Fruit fly (Drosophila melanogaster): ENCODE data around the gene Poxm.
A peak's percentile ranks its signal among the peaks of the same experiment; 100 is the strongest.

Poxm gene

DNA sequence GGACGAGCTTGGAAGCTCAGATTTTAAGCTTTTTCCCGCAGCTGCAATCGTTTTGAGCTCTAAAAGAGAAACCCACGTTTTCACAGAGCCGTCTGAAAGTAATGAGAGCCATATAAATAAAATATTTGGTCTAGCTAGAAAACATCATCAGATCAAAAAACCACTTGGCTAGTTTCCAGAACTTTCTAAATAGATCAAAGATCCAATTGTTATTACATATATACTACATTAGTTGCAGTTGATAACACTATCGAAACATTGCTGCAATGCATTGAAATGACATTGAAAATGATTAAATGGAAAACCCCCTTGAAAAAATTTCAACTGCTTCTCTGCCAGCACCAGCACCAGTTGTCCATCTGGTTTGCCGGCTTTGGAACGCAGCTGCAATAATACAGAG, 21.4 kb upstream of the Poxm start:
- TF ChIP-seq OdsH (GFP tag; optimal IDR thresholded peaks at IDR 0.05) = no peak
- TF ChIP-seq lola (GFP tag; optimal IDR thresholded peaks at IDR 0.05) = no peak
- peak; percentile 9 for TF ChIP-seq br (GFP tag; optimal IDR thresholded peaks at IDR 0.05)
- no peak for TF ChIP-seq GATAd (GFP tag; optimal IDR thresholded peaks at IDR 0.05)
- TF ChIP-seq CrebA (GFP tag; optimal IDR thresholded peaks at IDR 0.05; ENCODE audit: borderline replicate concordance) = no peak
- TF ChIP-seq ey (GFP tag; optimal IDR thresholded peaks at IDR 0.05) = peak; percentile 24
- TF ChIP-seq h (GFP tag; optimal IDR thresholded peaks at IDR 0.05) = peak; percentile 10
- no peak for TF ChIP-seq brk (GFP tag; optimal IDR thresholded peaks at IDR 0.05)
- no peak for TF ChIP-seq psq (GFP tag; optimal IDR thresholded peaks at IDR 0.05)
- no peak for TF ChIP-seq dl (GFP tag; optimal IDR thresholded peaks at IDR 0.05; ENCODE audit: insufficient read depth in 1 of 2, partially characterized antibody in 2 of 2)
- no peak for TF ChIP-seq dmrt93B (GFP tag; optimal IDR thresholded peaks at IDR 0.05)
- no peak for TF ChIP-seq Myc (optimal IDR thresholded peaks at IDR 0.05)
- TF ChIP-seq HLH106 (tag; optimal IDR thresholded peaks at IDR 0.05) = peak; percentile 43

DNA sequence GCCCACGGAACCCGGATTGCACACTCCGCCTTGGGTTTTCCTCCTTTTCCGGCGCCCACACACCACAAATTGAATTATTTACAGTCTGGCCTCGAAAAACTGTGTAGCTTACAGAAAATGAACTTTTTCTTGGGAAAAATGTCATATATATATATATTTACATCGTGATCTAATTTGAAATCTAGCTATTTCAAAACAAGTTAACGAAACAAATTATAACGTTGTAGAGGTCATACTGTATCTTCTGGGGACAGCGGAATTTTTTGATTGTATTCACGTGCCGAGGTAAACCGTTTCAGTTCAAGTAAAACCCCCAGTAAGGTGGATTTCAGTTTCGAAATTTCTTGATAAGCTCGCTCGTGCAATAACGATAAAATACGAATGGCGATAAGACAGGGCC, 20.9 kb upstream of the Poxm start:
- TF ChIP-seq CG32264 (GFP tag; optimal IDR thresholded peaks at IDR 0.05) (peak; percentile 18), ey (GFP tag; optimal IDR thresholded peaks at IDR 0.05) (peak; percentile 45), Hr83 (GFP tag; optimal IDR thresholded peaks at IDR 0.05; ENCODE audit: poor library complexity, severe bottlenecking) (no peak), jim (GFP tag; optimal IDR thresholded peaks at IDR 0.05) (no peak), woc (GFP tag; optimal IDR thresholded peaks at IDR 0.05) (no peak), HLH106 (tag; optimal IDR thresholded peaks at IDR 0.05) (peak; percentile 68), Jra (GFP tag; optimal IDR thresholded peaks at IDR 0.05) (peak; percentile 17), fru (GFP tag; optimal IDR thresholded peaks at IDR 0.05) (peak; percentile 37), psq (GFP tag; optimal IDR thresholded peaks at IDR 0.05) (peak; percentile 19), Hr78 (GFP tag; optimal IDR thresholded peaks at IDR 0.05) (no peak), rgr (GFP tag; optimal IDR thresholded peaks at IDR 0.05) (peak; percentile 73), br (GFP tag; optimal IDR thresholded peaks at IDR 0.05) (peak; percentile 45), Hnf4 (GFP tag; optimal IDR thresholded peaks at IDR 0.05) (peak; percentile 54), Rel (GFP tag; optimal IDR thresholded peaks at IDR 0.05) (no peak), Rel (tag; optimal IDR thresholded peaks at IDR 0.05) (peak; percentile 80), dmrt93B (GFP tag; optimal IDR thresholded peaks at IDR 0.05) (peak; percentile 30), tai (GFP tag; optimal IDR thresholded peaks at IDR 0.05) (no peak), Dif (GFP tag; optimal IDR thresholded peaks at IDR 0.05; ENCODE audit: partially characterized antibody) (no peak), sv (GFP tag; optimal IDR thresholded peaks at IDR 0.05) (no peak), Sp1 (GFP tag; optimal IDR thresholded peaks at IDR 0.05) (peak; percentile 70), dsf (GFP tag; optimal IDR thresholded peaks at IDR 0.05; ENCODE audit: borderline replicate concordance) (no peak), CG9705 (GFP tag; optimal IDR thresholded peaks at IDR 0.05) (peak; percentile 13), OdsH (GFP tag; optimal IDR thresholded peaks at IDR 0.05) (peak; percentile 63), Dfd (GFP tag; optimal IDR thresholded peaks at IDR 0.05) (no peak), sage (GFP tag; optimal IDR thresholded peaks at IDR 0.05) (no peak), foxo (GFP tag; optimal IDR thresholded peaks at IDR 0.05) (peak in 1 of 2 experiments; percentile 69), h (GFP tag; optimal IDR thresholded peaks at IDR 0.05) (peak; percentile 60)

DNA sequence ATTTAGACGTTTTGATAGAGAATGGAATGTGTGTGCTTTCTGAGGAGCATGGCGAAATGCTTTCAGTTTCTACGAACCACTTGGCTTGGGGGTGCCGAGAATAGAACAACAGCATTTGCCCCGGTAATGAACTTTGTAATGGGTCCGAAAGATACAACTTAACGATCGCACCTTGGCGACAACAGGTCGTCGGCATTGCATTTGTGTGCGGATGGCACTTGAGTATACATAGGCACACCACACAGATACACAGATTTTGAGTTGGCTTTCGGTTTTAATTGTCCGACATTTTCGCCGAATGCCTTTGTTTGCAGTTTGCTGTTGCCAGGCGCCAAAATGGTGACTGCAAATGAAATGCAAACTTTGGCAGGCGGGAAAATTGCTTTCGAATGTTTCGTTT, 20.4 kb upstream of the Poxm start:
- TF ChIP-seq Rel (GFP tag; optimal IDR thresholded peaks at IDR 0.05) = no peak
- no peak for TF ChIP-seq Rel (tag; optimal IDR thresholded peaks at IDR 0.05)
- TF ChIP-seq Myc (optimal IDR thresholded peaks at IDR 0.05) = no peak
- no peak for TF ChIP-seq CG9705 (GFP tag; optimal IDR thresholded peaks at IDR 0.05)
- no peak for TF ChIP-seq br (GFP tag; optimal IDR thresholded peaks at IDR 0.05)
- no peak for TF ChIP-seq lola (GFP tag; optimal IDR thresholded peaks at IDR 0.05)
- no peak for TF ChIP-seq Abd-B (GFP tag; optimal IDR thresholded peaks at IDR 0.05)
- no peak for TF ChIP-seq dsf (GFP tag; optimal IDR thresholded peaks at IDR 0.05; ENCODE audit: borderline replicate concordance)
- no peak for TF ChIP-seq usp (GFP tag; optimal IDR thresholded peaks at IDR 0.05)
- no peak for TF ChIP-seq Jra (GFP tag; optimal IDR thresholded peaks at IDR 0.05)
- TF ChIP-seq HLH106 (tag; optimal IDR thresholded peaks at IDR 0.05) = no peak
- TF ChIP-seq GATAd (GFP tag; optimal IDR thresholded peaks at IDR 0.05) = no peak
- no peak for TF ChIP-seq pan (optimal IDR thresholded peaks at IDR 0.05)
- TF ChIP-seq CrebA (GFP tag; optimal IDR thresholded peaks at IDR 0.05; ENCODE audit: borderline replicate concordance) = no peak
- no peak for TF ChIP-seq Sp1 (GFP tag; optimal IDR thresholded peaks at IDR 0.05)
- no peak for TF ChIP-seq dmrt93B (GFP tag; optimal IDR thresholded peaks at IDR 0.05)
- no peak for TF ChIP-seq dl (GFP tag; optimal IDR thresholded peaks at IDR 0.05; ENCODE audit: insufficient read depth in 1 of 2, partially characterized antibody in 2 of 2)
- no peak for TF ChIP-seq sage (GFP tag; optimal IDR thresholded peaks at IDR 0.05)
- no peak for TF ChIP-seq N (GFP tag; optimal IDR thresholded peaks at IDR 0.05)
